Fruit fly (Drosophila melanogaster): Measurements from ENCODE around the gene CG43390.
A peak's percentile ranks its signal among the peaks of the same experiment; 100 is the strongest.

The CG43390 gene

dm6 chr3L:11531300-11531699, 48.5 kb downstream of the CG43390 start:
- peak; percentile 3 for TF ChIP-seq CG7987 (GFP tag; optimal IDR thresholded peaks at IDR 0.05)
- peak; percentile 87 for TF ChIP-seq mirr (GFP tag; optimal IDR thresholded peaks at IDR 0.05)
- TF ChIP-seq caup (GFP tag; optimal IDR thresholded peaks at IDR 0.05; ENCODE audit: severe bottlenecking) = peak; percentile 54
- TF ChIP-seq lab (GFP tag; optimal IDR thresholded peaks at IDR 0.05) = peak; percentile 60
- TF ChIP-seq NC2α (GFP tag; optimal IDR thresholded peaks at IDR 0.05) = no peak
- peak; percentile 65; the same call in 1 of the 2 replicates for TF ChIP-seq rib (GFP tag; IDR thresholded peaks at IDR 0.05)
- no peak for TF ChIP-seq HmgD (GFP tag; optimal IDR thresholded peaks at IDR 0.05)
- no peak for TF ChIP-seq Xbp1 (GFP tag; optimal IDR thresholded peaks at IDR 0.05)
- TF ChIP-seq dm (GFP tag; optimal IDR thresholded peaks at IDR 0.05) = no peak
- TF ChIP-seq E2f2 (GFP tag; IDR thresholded peaks at IDR 0.05) = no peak
- no peak for TF ChIP-seq ac (GFP tag; optimal IDR thresholded peaks at IDR 0.05)
- TF ChIP-seq ci (GFP tag; IDR thresholded peaks at IDR 0.05) = 0 out of 3 replicates have a peak, but pooled peaks have one; percentile 30
- TF ChIP-seq CG4617 (GFP tag; optimal IDR thresholded peaks at IDR 0.05; ENCODE audit: borderline replicate concordance) = no peak
- TF ChIP-seq CG32532 (GFP tag; IDR thresholded peaks at IDR 0.05) = peak; percentile 37; the same call in 1 of the 2 replicates
- TF ChIP-seq D19A (tag; optimal IDR thresholded peaks at IDR 0.05) = no peak
- TF ChIP-seq GATAe (GFP tag; conservative IDR thresholded peaks at IDR 0.05) = peak; percentile 84
- peak; percentile 3 for TF ChIP-seq fd64A (GFP tag; optimal IDR thresholded peaks at IDR 0.05)
- 0 out of 3 replicates have a peak, but pooled peaks have one; percentile 10 for TF ChIP-seq CG11695 (GFP tag; IDR thresholded peaks at IDR 0.05)
- TF ChIP-seq Dbx (GFP tag; IDR thresholded peaks at IDR 0.05) = no peak
- no peak for TF ChIP-seq sc (optimal IDR thresholded peaks at IDR 0.05)
- no peak for TF ChIP-seq sc (GFP tag; optimal IDR thresholded peaks at IDR 0.05)
- TF ChIP-seq cg (GFP tag; optimal IDR thresholded peaks at IDR 0.05) = peak; percentile 25
- peak; percentile 11 for TF ChIP-seq sug (tag; optimal IDR thresholded peaks at IDR 0.05)
- TF ChIP-seq CG10543 (GFP tag; optimal IDR thresholded peaks at IDR 0.05) = peak; percentile 9
- peak; percentile 51 for TF ChIP-seq exex (tag; optimal IDR thresholded peaks at IDR 0.05)
- 0 out of 3 replicates have a peak, but pooled peaks have one; percentile 19 for TF ChIP-seq CG11456 (GFP tag; IDR thresholded peaks at IDR 0.05)
- 0 out of 4 replicates have a peak, but pooled peaks have one; percentile 16 for TF ChIP-seq chinmo (GFP tag; IDR thresholded peaks at IDR 0.05; ENCODE audit: partially characterized antibody)
- peak; percentile 80 for TF ChIP-seq CG4360 (GFP tag; IDR thresholded peaks at IDR 0.05)
- no peak for TF ChIP-seq CG4707 (GFP tag; optimal IDR thresholded peaks at IDR 0.05)
- 0 out of 3 replicates have a peak, but pooled peaks have one; percentile 8 for TF ChIP-seq Mrtf (GFP tag; IDR thresholded peaks at IDR 0.05)
- TF ChIP-seq cwo (GFP tag; optimal IDR thresholded peaks at IDR 0.05) = peak; percentile 14
- TF ChIP-seq ATbp (GFP tag; optimal IDR thresholded peaks at IDR 0.05) = peak; percentile 36
- TF ChIP-seq CG10147 (GFP tag; optimal IDR thresholded peaks at IDR 0.05) = no peak
- 0 out of 2 replicates have a peak, but pooled peaks have one; percentile 14 for TF ChIP-seq slbo (GFP tag; IDR thresholded peaks at IDR 0.05)
- peak; percentile 13 for TF ChIP-seq Med (GFP tag)
- no peak for TF ChIP-seq NfI (GFP tag; optimal IDR thresholded peaks at IDR 0.05)
- TF ChIP-seq tna (GFP tag; IDR thresholded peaks at IDR 0.05; ENCODE audit: partially characterized antibody) = 0 out of 2 replicates have a peak, but pooled peaks have one; percentile 8
- TF ChIP-seq CG17359 (tag; optimal IDR thresholded peaks at IDR 0.05) = peak; percentile 12
- TF ChIP-seq HLH54F (GFP tag; optimal IDR thresholded peaks at IDR 0.05) = no peak

- TF ChIP-seq so (GFP tag; IDR thresholded peaks at IDR 0.05) = peak; percentile 7; the same call in 1 of the 3 replicates
- TF ChIP-seq lola (GFP tag; optimal IDR thresholded peaks at IDR 0.05) = no peak
- TF ChIP-seq CG8089 (GFP tag; optimal IDR thresholded peaks at IDR 0.05) = no peak
- no peak for TF ChIP-seq nerfin-1 (tag; optimal IDR thresholded peaks at IDR 0.05)
- peak; percentile 90 for TF ChIP-seq mirr (GFP tag; optimal IDR thresholded peaks at IDR 0.05)
- TF ChIP-seq CG43689 (GFP tag; IDR thresholded peaks at IDR 0.05) = no peak
- no peak for TF ChIP-seq CG7839 (tag; optimal IDR thresholded peaks at IDR 0.05)
- no peak for TF ChIP-seq Opbp (GFP tag; IDR thresholded peaks at IDR 0.05; ENCODE audit: partially characterized antibody)
- TF ChIP-seq Hey (tag; optimal IDR thresholded peaks at IDR 0.05) = peak; percentile 41
- peak; percentile 69 for TF ChIP-seq sens (GFP tag)
- TF ChIP-seq stc (GFP tag; IDR thresholded peaks at IDR 0.05) = no peak
- TF ChIP-seq D (optimal IDR thresholded peaks at IDR 0.05) = no peak
- TF ChIP-seq D (GFP tag; optimal IDR thresholded peaks at IDR 0.05) = no peak
- TF ChIP-seq row (GFP tag; IDR thresholded peaks at IDR 0.05) = no peak
Measured at dm6 chr3L:11530370-11530769, 49.4 kb downstream of the CG43390 start.
